Worm (Caenorhabditis elegans) whole organism, early embryonic: Measurements from ENCODE around the gene ZC239.15.

ENCODE experiments used
- B0310.2 ChIP-seq: sonication (generic microtip); optimal IDR thresholded peaks from 2 replicates; lab custom pipeline; 2016; ENCODE audit warnings: mild to moderate bottlenecking, missing genetic modification characterization, missing compliant biosample characterization
- F13C5.2 ChIP-seq: sonication (generic microtip); optimal IDR thresholded peaks from 2 replicates; lab custom pipeline; 2017; ENCODE audit warnings: mild to moderate bottlenecking, missing genetic modification characterization, inconsistent platforms, missing compliant biosample characterization
- aly-1 ChIP-seq: sonication (generic microtip); optimal IDR thresholded peaks from 2 replicates; lab custom pipeline; 2016; ENCODE audit warnings: missing genetic modification characterization, missing compliant biosample characterization
- ama-1 ChIP-seq: fragments of 150-350 bp; optimal IDR thresholded peaks from 2 replicates; lab custom pipeline; 2014
- ceh-13 ChIP-seq: fragments of 200-800 bp; sonication (Bioruptor generic); optimal IDR thresholded peaks from 2 replicates; lab custom pipeline; 2018; ENCODE audit warnings: mild to moderate bottlenecking, missing genetic modification characterization, missing compliant biosample characterization
- ceh-36 ChIP-seq: sonication (generic microtip); optimal IDR thresholded peaks from 2 replicates; lab custom pipeline; 2016; ENCODE audit warnings: missing genetic modification characterization, inconsistent platforms, missing compliant biosample characterization
- ets-7 ChIP-seq: sonication (generic microtip); optimal IDR thresholded peaks from 2 replicates; lab custom pipeline; 2016; ENCODE audit warnings: missing genotype, missing genetic modification characterization, missing compliant biosample characterization
- flt-1 ChIP-seq: fragments of 200-800 bp; sonication (Bioruptor generic); IDR thresholded peaks from 2 replicates; pipeline ENCODE4 v1.3.6; 2022; ENCODE audit warnings: missing genetic modification characterization, missing compliant biosample characterization
- hmbx-1 ChIP-seq: sonication (generic microtip); optimal IDR thresholded peaks from 2 replicates; lab custom pipeline; 2016; ENCODE audit warnings: mild to moderate bottlenecking, missing genetic modification characterization, missing compliant biosample characterization
- hmg-4 ChIP-seq: fragments of 200-800 bp; sonication (Bioruptor generic); optimal IDR thresholded peaks from 2 replicates; lab custom pipeline; 2018; ENCODE audit warnings: mild to moderate bottlenecking, missing genetic modification characterization, missing compliant biosample characterization
- hnd-1 ChIP-seq: sonication (generic microtip); optimal IDR thresholded peaks from 2 replicates; lab custom pipeline; 2016; ENCODE audit warnings: missing genetic modification characterization, missing compliant biosample characterization
- pes-1 ChIP-seq: fragments of 200-800 bp; sonication (Bioruptor generic); IDR thresholded peaks from 2 replicates; pipeline ENCODE4 v1.3.6; 2022; ENCODE audit warnings: missing genetic modification reagents, missing genetic modification characterization, missing compliant biosample characterization
- scrt-1 ChIP-seq: fragments of 200-800 bp; sonication (Bioruptor generic); IDR thresholded peaks from 2 replicates; pipeline ENCODE4 v1.3.6; 2022; ENCODE audit warnings: missing genetic modification characterization, missing compliant biosample characterization
- sea-1 ChIP-seq: fragments of 200-800 bp; sonication (Bioruptor generic); conservative IDR thresholded peaks from 2 replicates; pipeline ENCODE4 v1.3.6; 2022; ENCODE audit warnings: missing genetic modification characterization, missing compliant biosample characterization
- tbx-11 ChIP-seq: fragments of 200-800 bp; sonication (Bioruptor generic); IDR thresholded peaks from 2 replicates; pipeline ENCODE4 v1.3.6; 2022; ENCODE audit warnings: missing genetic modification characterization, missing compliant biosample characterization
- tbx-37 ChIP-seq: fragments of 200-800 bp; sonication (Bioruptor generic); conservative IDR thresholded peaks from 2 replicates; pipeline ENCODE4 v1.3.6; 2022; ENCODE audit warnings: missing genetic modification reagents, missing genetic modification characterization, missing compliant biosample characterization
- tra-4 ChIP-seq: sonication (generic microtip); optimal IDR thresholded peaks from 2 replicates; lab custom pipeline; 2017; ENCODE audit warnings: missing genetic modification characterization, missing compliant biosample characterization

Gene ZC239.15

ce11 chrII:3241842-3242241 lies 17.3 kb upstream of the ZC239.15 start:
- TF ChIP-seq ama-1 (lab: Kevin White, UChicago) (no peak), tbx-37 (GFP tag; lab: Robert Waterston, UW) (no peak), tra-4 (tag; lab: Kevin White, UChicago) (no peak), hmg-4 (GFP tag; lab: Kevin White, UChicago) (no peak), F13C5.2 (tag; lab: Kevin White, UChicago) (no peak), ceh-36 (tag; lab: Kevin White, UChicago) (no peak), scrt-1 (GFP tag; lab: Robert Waterston, UW) (no peak), pes-1 (GFP tag; lab: Robert Waterston, UW) (no peak), ceh-13 (GFP tag; lab: Kevin White, UChicago) (no peak), B0310.2 (no peak), tbx-11 (GFP tag; lab: Robert Waterston, UW) (no peak)

DNA sequence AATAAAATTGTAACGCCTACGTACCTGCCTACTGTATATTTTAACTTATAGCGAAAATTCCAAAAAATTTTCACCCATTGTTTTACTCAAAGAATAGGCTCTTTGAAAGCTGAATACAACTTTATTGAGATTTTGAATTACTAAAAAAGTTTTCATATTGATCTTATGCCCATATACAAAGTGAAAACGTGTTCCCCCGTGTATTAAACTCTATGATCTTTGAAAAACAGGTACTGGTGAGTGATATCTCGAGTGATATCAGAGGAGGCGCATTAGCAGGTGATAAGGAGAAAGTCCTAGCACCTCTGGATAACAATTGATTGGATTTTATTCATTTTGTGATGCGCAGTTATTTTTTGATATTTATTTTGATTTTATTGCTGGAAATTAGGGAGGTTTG lies 15.7 kb upstream of the ZC239.15 start, which contains the start of gene C17F4.3:
Gene C17F4.3, plus strand, starts transcription at position 301 of the 400 bp plus-strand sequence.
- TF ChIP-seq pes-1 (GFP tag; lab: Robert Waterston, UW), result no peak
- TF ChIP-seq flt-1, result no peak
- no peak for TF ChIP-seq aly-1 (tag; lab: Kevin White, UChicago)
- no peak for TF ChIP-seq B0310.2
- no peak for TF ChIP-seq ets-7
- TF ChIP-seq scrt-1 (GFP tag; lab: Robert Waterston, UW), result no peak
- TF ChIP-seq tbx-37 (GFP tag; lab: Robert Waterston, UW), result no peak
- no peak for TF ChIP-seq hnd-1 (tag; lab: Kevin White, UChicago)
- TF ChIP-seq tbx-11 (GFP tag; lab: Robert Waterston, UW), result no peak

DNA sequence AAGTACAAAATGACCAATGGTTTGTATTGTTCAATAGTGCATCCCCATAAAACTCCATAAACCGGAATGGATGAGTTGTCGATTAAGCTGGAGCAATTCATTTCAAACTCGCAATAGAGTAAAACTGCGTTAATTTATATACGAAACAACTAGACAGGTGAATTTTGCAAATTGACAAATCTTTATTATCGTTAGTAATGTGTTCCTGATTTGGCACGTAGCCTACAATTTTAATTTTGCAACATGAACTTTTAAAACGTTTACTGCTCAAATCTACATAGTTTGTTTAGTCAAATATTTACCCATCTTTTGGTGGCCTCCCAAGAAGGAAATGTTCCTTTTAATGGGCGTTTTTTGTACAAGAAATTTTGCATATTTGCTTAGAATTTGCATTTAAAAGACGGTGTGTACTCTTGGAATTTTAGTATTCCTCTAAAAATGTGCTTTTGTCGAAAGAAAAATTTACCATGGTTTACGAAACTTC lies 12.5 kb upstream of the ZC239.15 start, which contains the start of the genes srz-67 and C17F4.11:
Gene srz-67, minus strand, starts transcription at position 101 of the 484 bp plus-strand sequence.
Gene C17F4.11, plus strand, starts transcription at position 434 of the 484 bp plus-strand sequence.
- TF ChIP-seq hnd-1 (tag; lab: Kevin White, UChicago) (no peak), hmbx-1 (tag; lab: Kevin White, UChicago) (no peak), tbx-37 (GFP tag; lab: Robert Waterston, UW) (no peak), hmg-4 (GFP tag; lab: Kevin White, UChicago) (no peak), scrt-1 (GFP tag; lab: Robert Waterston, UW) (no peak), sea-1 (GFP tag; lab: Robert Waterston, UW) (no peak), ceh-36 (tag; lab: Kevin White, UChicago) (no peak), ets-7 (no peak), ceh-13 (GFP tag; lab: Kevin White, UChicago) (no peak), flt-1 (no peak), tra-4 (tag; lab: Kevin White, UChicago) (no peak), B0310.2 (no peak), tbx-11 (GFP tag; lab: Robert Waterston, UW) (no peak), ama-1 (lab: Kevin White, UChicago) (no peak), pes-1 (GFP tag; lab: Robert Waterston, UW) (no peak)

ce11 chrII:3234725-3235124 lies 10.2 kb upstream of the ZC239.15 start, which contains the start of gene C17F4.8:
Gene C17F4.8, minus strand, starts transcription at chrII:3234825.
- TF ChIP-seq tra-4 (tag; lab: Kevin White, UChicago) (no peak), scrt-1 (GFP tag; lab: Robert Waterston, UW) (no peak), tbx-37 (GFP tag; lab: Robert Waterston, UW) (no peak), ceh-13 (GFP tag; lab: Kevin White, UChicago) (no peak), pes-1 (GFP tag; lab: Robert Waterston, UW) (no peak)

DNA sequence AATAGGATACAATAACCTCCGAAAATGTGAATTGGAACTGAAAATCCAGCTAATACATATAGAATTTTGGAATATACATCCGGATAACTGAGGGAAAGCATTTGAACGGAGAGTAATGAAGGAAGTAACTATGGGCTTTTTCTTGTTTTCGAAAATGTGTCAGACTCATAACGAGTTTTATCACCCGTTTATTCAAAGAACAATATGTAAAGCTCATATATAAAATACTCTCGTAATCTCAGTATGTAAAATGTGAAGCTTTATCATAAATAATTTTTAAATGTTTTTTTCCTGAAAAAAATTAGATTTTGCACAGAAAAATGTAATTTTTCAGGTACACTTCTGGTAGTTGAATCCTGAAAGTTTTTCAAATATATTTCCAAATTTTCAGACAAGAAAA lies 5.9 kb upstream of the ZC239.15 start, which contains the start of gene srh-297:
Gene srh-297, minus strand, starts transcription at position 101 of the 400 bp plus-strand sequence.
- TF ChIP-seq ets-7, result no peak
- no peak for TF ChIP-seq scrt-1 (GFP tag; lab: Robert Waterston, UW)
- TF ChIP-seq ama-1 (lab: Kevin White, UChicago), result no peak
- TF ChIP-seq F13C5.2 (tag; lab: Kevin White, UChicago), result no peak
- no peak for TF ChIP-seq aly-1 (tag; lab: Kevin White, UChicago)
- no peak for TF ChIP-seq tbx-11 (GFP tag; lab: Robert Waterston, UW)
- TF ChIP-seq flt-1, result no peak
- TF ChIP-seq pes-1 (GFP tag; lab: Robert Waterston, UW), result no peak
- no peak for TF ChIP-seq tbx-37 (GFP tag; lab: Robert Waterston, UW)
- TF ChIP-seq tra-4 (tag; lab: Kevin White, UChicago), result no peak
- no peak for TF ChIP-seq sea-1 (GFP tag; lab: Robert Waterston, UW)

- TF ChIP-seq scrt-1 (GFP tag; lab: Robert Waterston, UW) (no peak), pes-1 (GFP tag; lab: Robert Waterston, UW) (no peak), B0310.2 (no peak), ceh-13 (GFP tag; lab: Kevin White, UChicago) (no peak), tra-4 (tag; lab: Kevin White, UChicago) (no peak), ceh-36 (tag; lab: Kevin White, UChicago) (no peak), F13C5.2 (tag; lab: Kevin White, UChicago) (no peak), tbx-11 (GFP tag; lab: Robert Waterston, UW) (no peak), aly-1 (tag; lab: Kevin White, UChicago) (no peak), hmg-4 (GFP tag; lab: Kevin White, UChicago) (no peak), hmbx-1 (tag; lab: Kevin White, UChicago) (no peak), sea-1 (GFP tag; lab: Robert Waterston, UW) (no peak), hnd-1 (tag; lab: Kevin White, UChicago) (no peak), ets-7 (no peak), ama-1 (lab: Kevin White, UChicago) (no peak)
Measured at ce11 chrII:3225780-3226179, 1.2 kb upstream of the ZC239.15 start, which contains the start of gene ZC239.17. Gene ZC239.17, minus strand, starts transcription at chrII:3225880.

DNA sequence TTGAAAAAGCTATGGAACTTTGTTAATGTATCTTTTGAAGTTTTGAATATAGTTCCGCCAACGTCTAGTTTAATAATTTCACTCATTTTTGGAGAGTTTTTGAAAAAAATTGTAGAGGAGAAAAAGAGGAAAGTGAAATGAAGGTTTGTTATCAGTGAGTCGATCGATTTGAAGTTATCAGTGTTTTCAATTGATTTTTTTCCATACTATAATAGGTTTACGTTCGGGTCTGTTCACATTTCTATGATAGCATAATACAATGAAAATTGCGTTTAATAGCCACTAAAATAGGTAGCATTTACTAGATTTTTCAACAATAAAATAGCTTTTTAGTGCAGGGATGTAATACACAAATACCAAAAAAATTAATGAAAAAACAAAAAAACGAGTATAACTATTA lies 669 bp upstream of the ZC239.15 start, which contains the start of gene ZC239.16:
Gene ZC239.16, minus strand, starts transcription at position 120 of the 400 bp plus-strand sequence.
- TF ChIP-seq hnd-1 (tag; lab: Kevin White, UChicago) (no peak), scrt-1 (GFP tag; lab: Robert Waterston, UW) (no peak), aly-1 (tag; lab: Kevin White, UChicago) (no peak), tra-4 (tag; lab: Kevin White, UChicago) (no peak), sea-1 (GFP tag; lab: Robert Waterston, UW) (no peak), B0310.2 (no peak), ets-7 (no peak), ceh-36 (tag; lab: Kevin White, UChicago) (no peak), hmg-4 (GFP tag; lab: Kevin White, UChicago) (no peak), hmbx-1 (tag; lab: Kevin White, UChicago) (no peak), tbx-37 (GFP tag; lab: Robert Waterston, UW) (no peak), ama-1 (lab: Kevin White, UChicago) (no peak), flt-1 (no peak), tbx-11 (GFP tag; lab: Robert Waterston, UW) (no peak), ceh-13 (GFP tag; lab: Kevin White, UChicago) (no peak), F13C5.2 (tag; lab: Kevin White, UChicago) (no peak), pes-1 (GFP tag; lab: Robert Waterston, UW) (no peak)
